Fruit fly (Drosophila melanogaster): ENCODE results near the gene Art6.

DNA sequence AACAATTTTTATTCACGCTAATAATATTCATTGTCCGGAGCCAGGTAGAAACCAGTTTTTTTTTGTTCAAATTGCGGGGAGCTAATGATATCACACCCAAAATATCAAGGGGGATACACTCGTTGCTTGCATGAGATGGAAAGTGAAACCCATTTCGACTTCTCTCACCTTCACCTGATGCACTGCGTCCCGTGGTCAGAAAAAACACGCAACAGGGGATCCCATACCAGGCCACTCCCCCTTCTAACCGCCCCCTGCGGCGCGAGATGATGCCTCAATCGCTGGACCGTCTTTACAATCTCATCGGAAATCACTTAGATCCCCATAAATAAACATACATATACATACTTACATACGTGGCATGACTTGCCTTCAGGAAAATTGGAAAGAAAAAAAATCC lies 32.0 kb downstream of the Art6 start:
- no peak for TF ChIP-seq CG7963 (GFP tag; IDR thresholded peaks at IDR 0.05; ENCODE audit: partially characterized antibody)
- TF ChIP-seq CG17912 (GFP tag; optimal IDR thresholded peaks at IDR 0.05) = no peak
- no peak for TF ChIP-seq Trl (optimal IDR thresholded peaks at IDR 0.05)
- TF ChIP-seq Trl (GFP tag; optimal IDR thresholded peaks at IDR 0.05) = no peak
- TF ChIP-seq phol (tag; optimal IDR thresholded peaks at IDR 0.05) = no peak
